Worm (Caenorhabditis elegans): ENCODE measurements around the gene F23D12.1.

DNA sequence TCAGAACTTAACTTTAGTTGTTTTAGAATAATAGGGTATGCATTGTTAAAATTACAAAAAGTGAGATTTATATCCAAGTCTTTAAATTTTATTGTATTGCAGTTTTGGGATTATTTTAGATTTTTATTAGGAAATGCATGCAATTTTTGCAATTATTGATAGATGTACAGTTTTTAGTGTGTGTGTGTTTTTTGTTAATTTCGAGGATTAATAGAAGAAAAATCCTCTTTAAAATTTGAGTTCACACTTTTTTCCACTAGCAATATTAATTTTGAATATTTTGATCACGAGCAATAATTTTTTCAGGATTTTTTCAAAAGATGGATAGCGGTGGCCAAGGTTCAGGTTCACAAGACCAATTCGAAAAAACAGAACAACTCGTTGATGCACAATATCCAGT lies 20.0 kb upstream of the F23D12.1 start, which contains the start of gene jmjd-3.2:
- TF ChIP-seq unc-62 (GFP tag; optimal IDR thresholded peaks at IDR 0.05) (no peak), tbx-2 (tag; optimal IDR thresholded peaks at IDR 0.05) (no peak), egl-27 (tag; optimal IDR thresholded peaks at IDR 0.05) (no peak), ceh-82 (tag; optimal IDR thresholded peaks at IDR 0.05) (no peak), sea-2 (GFP tag; optimal IDR thresholded peaks at IDR 0.05) (no peak), ama-1 (optimal IDR thresholded peaks at IDR 0.05) (no peak), elt-3 (tag; optimal IDR thresholded peaks at IDR 0.05) (no peak)

Measured in whole organism, L3 larva.